Worm (Caenorhabditis elegans) whole organism, early embryonic: ENCODE data around the gene M176.10.

Source experiments
- aly-1 ChIP-seq: sonication (generic microtip); optimal IDR thresholded peaks from 2 replicates; lab custom pipeline; 2016; ENCODE audit warnings: missing genetic modification characterization, missing compliant biosample characterization
- ama-1 ChIP-seq: fragments of 150-350 bp; optimal IDR thresholded peaks from 2 replicates; lab custom pipeline; 2014
- ceh-13 ChIP-seq: fragments of 200-800 bp; sonication (Bioruptor generic); optimal IDR thresholded peaks from 2 replicates; lab custom pipeline; 2018; ENCODE audit warnings: mild to moderate bottlenecking, missing genetic modification characterization, missing compliant biosample characterization
- ceh-36 ChIP-seq: sonication (generic microtip); optimal IDR thresholded peaks from 2 replicates; lab custom pipeline; 2016; ENCODE audit warnings: missing genetic modification characterization, inconsistent platforms, missing compliant biosample characterization
- ets-7 ChIP-seq: sonication (generic microtip); optimal IDR thresholded peaks from 2 replicates; lab custom pipeline; 2016; ENCODE audit warnings: missing genotype, missing genetic modification characterization, missing compliant biosample characterization
- flt-1 ChIP-seq: fragments of 200-800 bp; sonication (Bioruptor generic); IDR thresholded peaks from 2 replicates; pipeline ENCODE4 v1.3.6; 2022; ENCODE audit warnings: missing genetic modification characterization, missing compliant biosample characterization
- hmg-4 ChIP-seq: fragments of 200-800 bp; sonication (Bioruptor generic); optimal IDR thresholded peaks from 2 replicates; lab custom pipeline; 2018; ENCODE audit warnings: mild to moderate bottlenecking, missing genetic modification characterization, missing compliant biosample characterization
- pes-1 ChIP-seq: fragments of 200-800 bp; sonication (Bioruptor generic); IDR thresholded peaks from 2 replicates; pipeline ENCODE4 v1.3.6; 2022; ENCODE audit warnings: missing genetic modification reagents, missing genetic modification characterization, missing compliant biosample characterization
- scrt-1 ChIP-seq: fragments of 200-800 bp; sonication (Bioruptor generic); IDR thresholded peaks from 2 replicates; pipeline ENCODE4 v1.3.6; 2022; ENCODE audit warnings: missing genetic modification characterization, missing compliant biosample characterization
- tra-4 ChIP-seq: sonication (generic microtip); optimal IDR thresholded peaks from 2 replicates; lab custom pipeline; 2017; ENCODE audit warnings: missing genetic modification characterization, missing compliant biosample characterization

- no peak for TF ChIP-seq ama-1 (lab: Kevin White, UChicago)
- no peak for TF ChIP-seq ceh-13 (GFP tag; lab: Kevin White, UChicago)
- no peak for TF ChIP-seq pes-1
- TF ChIP-seq flt-1 (GFP tag; lab: Robert Waterston, UW) = no peak
- no peak for TF ChIP-seq ets-7
- no peak for TF ChIP-seq scrt-1 (GFP tag; lab: Robert Waterston, UW)
- TF ChIP-seq hmg-4 (GFP tag; lab: Kevin White, UChicago) = no peak
- TF ChIP-seq ceh-36 = no peak
- TF ChIP-seq tra-4 = no peak
- TF ChIP-seq aly-1 (tag; lab: Kevin White, UChicago) = no peak
Observed at ce11 chrII:9447965-9448364, 22.0 kb upstream of the M176.10 start, which contains the start of gene chil-18.
